Worm (Caenorhabditis elegans) whole organism, L1 larva: Measurements from ENCODE around the gene madf-4.

Experiments
- C16A3.4 ChIP-seq: fragments of 150-350 bp; optimal IDR thresholded peaks from 2 replicates; lab custom pipeline; 2014; ENCODE audit warnings: missing biosample characterization, missing genetic modification characterization
- F16B12.6 ChIP-seq: fragments of 150-350 bp; optimal IDR thresholded peaks from 2 replicates; lab custom pipeline; 2014; ENCODE audit warnings: missing biosample characterization, missing genetic modification characterization
- blmp-1 ChIP-seq: fragments of 150-350 bp; optimal IDR thresholded peaks from 2 replicates; lab custom pipeline; 2014; ENCODE audit warnings: missing biosample characterization, missing genetic modification characterization
- ceh-82 ChIP-seq, 3 experiments: fragments of 150-350 bp in 1 of 3; sonication (generic microtip) in 2 of 3; optimal IDR thresholded peaks; 2 replicates each; lab custom pipeline; 2014 to 2017; ENCODE audit warnings: missing biosample characterization in 3 of 3, missing genetic modification characterization in 3 of 3
- ces-1 ChIP-seq: fragments of 150-350 bp; optimal IDR thresholded peaks from 2 replicates; lab custom pipeline; 2014; ENCODE audit warnings: missing biosample characterization, missing genetic modification reagents, missing genetic modification characterization
- dpl-1 ChIP-seq, 3 experiments: fragments of 150-350 bp in 2 of 3; sonication (generic microtip) in 1 of 3; optimal IDR thresholded peaks; 2 replicates each; lab custom pipeline; 2014 to 2017; ENCODE audit warnings: missing biosample characterization in 3 of 3, missing genetic modification characterization in 3 of 3, missing genetic modification reagents in 3 of 3
- dsc-1 ChIP-seq: sonication (generic microtip); optimal IDR thresholded peaks from 2 replicates; lab custom pipeline; 2016; ENCODE audit warnings: mild to moderate bottlenecking, missing genetic modification characterization, missing compliant biosample characterization
- efl-1 ChIP-seq, 4 experiments: fragments of 150-350 bp; optimal IDR thresholded peaks in 3 of 4; peaks in 1 of 4; 1 replicate in 1 of 4; 2 replicates in 3 of 4; lab custom pipeline; 2014; ENCODE audit warnings: missing biosample characterization in 2 of 4, missing genetic modification characterization in 2 of 4, missing genetic modification reagents in 2 of 4
- efl-3 ChIP-seq: fragments of 200-800 bp; sonication (Bioruptor generic); optimal IDR thresholded peaks from 2 replicates; lab custom pipeline; 2018; ENCODE audit warnings: mild to moderate bottlenecking, missing genetic modification characterization, missing compliant biosample characterization
- egl-13 ChIP-seq: sonication (generic microtip); optimal IDR thresholded peaks from 2 replicates; lab custom pipeline; 2016; ENCODE audit warnings: missing genotype, missing genetic modification reagents, missing genetic modification characterization, missing compliant biosample characterization
- elt-2 ChIP-seq: sonication (generic microtip); optimal IDR thresholded peaks from 2 replicates; lab custom pipeline; 2016; ENCODE audit warnings: missing genetic modification characterization, mild to moderate bottlenecking, inconsistent platforms, missing compliant biosample characterization, missing genetic modification reagents
- elt-3 ChIP-seq, 6 experiments: fragments of 150-350 bp in 1 of 6; sonication (generic microtip); optimal IDR thresholded peaks; 2 replicates each; lab custom pipeline; 2017 to 2018; ENCODE audit warnings: missing biosample characterization in 6 of 6, missing genetic modification characterization in 6 of 6, inconsistent platforms in 1 of 6
- fkh-8 ChIP-seq: sonication (generic microtip); optimal IDR thresholded peaks from 2 replicates; lab custom pipeline; 2016; ENCODE audit warnings: mild to moderate bottlenecking, missing genetic modification characterization, missing compliant biosample characterization
- fos-1 ChIP-seq: fragments of 150-350 bp; optimal IDR thresholded peaks from 2 replicates; lab custom pipeline; 2014; ENCODE audit warnings: missing biosample characterization, missing genetic modification characterization
- hlh-17 ChIP-seq: fragments of 200-800 bp; sonication (Bioruptor generic); optimal IDR thresholded peaks from 2 replicates; lab custom pipeline; 2018; ENCODE audit warnings: missing genetic modification characterization, mild to moderate bottlenecking, missing compliant biosample characterization, moderate library complexity, borderline replicate concordance
- hpl-2 ChIP-seq: fragments of 150-350 bp; optimal IDR thresholded peaks from 2 replicates; lab custom pipeline; 2014; ENCODE audit warnings: missing biosample characterization, missing genetic modification reagents, missing genetic modification characterization
- irx-1 ChIP-seq: sonication (generic microtip); optimal IDR thresholded peaks from 2 replicates; lab custom pipeline; 2016; ENCODE audit warnings: missing genetic modification characterization, missing compliant biosample characterization
- isw-1 ChIP-seq: fragments of 200-800 bp; sonication (Bioruptor generic); IDR thresholded peaks from 2 replicates; pipeline ENCODE4 v1.3.6; 2022; ENCODE audit warnings: missing genetic modification characterization, missing compliant biosample characterization
- lin-13 ChIP-seq: fragments of 150-350 bp; optimal IDR thresholded peaks from 2 replicates; lab custom pipeline; 2014; ENCODE audit warnings: missing biosample characterization, missing genetic modification reagents, missing genetic modification characterization
- lin-15B ChIP-seq: fragments of 150-350 bp; sonication (generic microtip); optimal IDR thresholded peaks from 3 replicates; lab custom pipeline; 2014; ENCODE audit warnings: missing biosample characterization, missing genetic modification characterization
- lin-35 ChIP-seq, 2 experiments: fragments of 150-350 bp; optimal IDR thresholded peaks; 2 replicates each; lab custom pipeline; 2014; ENCODE audit warnings: missing biosample characterization in 2 of 2, missing genetic modification characterization in 2 of 2, missing genetic modification reagents in 2 of 2
- lin-39 ChIP-seq: fragments of 150-350 bp; optimal IDR thresholded peaks from 2 replicates; lab custom pipeline; 2014; ENCODE audit warnings: missing biosample characterization, missing genetic modification reagents, missing genetic modification characterization
- lir-3 ChIP-seq: sonication (generic microtip); optimal IDR thresholded peaks from 2 replicates; lab custom pipeline; 2016; ENCODE audit warnings: mild to moderate bottlenecking, missing genetic modification characterization, moderate library complexity, missing compliant biosample characterization; ENCODE audit not compliant: poor library complexity
- lsy-2 ChIP-seq, 2 experiments: fragments of 150-350 bp; optimal IDR thresholded peaks; 2 replicates each; lab custom pipeline; 2014; ENCODE audit warnings: missing biosample characterization in 2 of 2, missing genetic modification characterization in 2 of 2
- mdl-1 ChIP-seq, 2 experiments: fragments of 150-350 bp; optimal IDR thresholded peaks; 2 replicates each; lab custom pipeline; 2014 to 2017; ENCODE audit warnings: missing biosample characterization in 2 of 2, missing genetic modification characterization in 2 of 2, inconsistent platforms in 1 of 2
- mep-1 ChIP-seq: fragments of 150-350 bp; optimal IDR thresholded peaks from 2 replicates; lab custom pipeline; 2014; ENCODE audit warnings: missing biosample characterization, missing genetic modification characterization
- nhr-19 ChIP-seq: fragments of 200-800 bp; sonication (Bioruptor generic); conservative IDR thresholded peaks from 2 replicates; pipeline ENCODE4 v1.3.6; 2022; ENCODE audit warnings: missing genetic modification characterization, missing compliant biosample characterization
- nhr-20 ChIP-seq: sonication (generic microtip); optimal IDR thresholded peaks from 2 replicates; lab custom pipeline; 2016; ENCODE audit warnings: mild to moderate bottlenecking, missing genetic modification characterization, missing compliant biosample characterization
- nhr-237 ChIP-seq: fragments of 150-350 bp; optimal IDR thresholded peaks from 2 replicates; lab custom pipeline; 2014; ENCODE audit warnings: missing biosample characterization, missing genetic modification characterization
- nhr-47 ChIP-seq: sonication (generic microtip); optimal IDR thresholded peaks from 2 replicates; lab custom pipeline; 2016; ENCODE audit warnings: mild to moderate bottlenecking, missing genetic modification characterization, moderate library complexity, missing compliant biosample characterization
- nhr-71 ChIP-seq: sonication (generic microtip); optimal IDR thresholded peaks from 2 replicates; lab custom pipeline; 2016; ENCODE audit warnings: mild to moderate bottlenecking, missing genetic modification characterization, moderate library complexity, missing compliant biosample characterization
- nhr-77 ChIP-seq: fragments of 150-350 bp; optimal IDR thresholded peaks from 2 replicates; lab custom pipeline; 2014; ENCODE audit warnings: missing biosample characterization, missing genetic modification characterization
- nhr-85 ChIP-seq: sonication (generic microtip); peaks from one replicate; lab custom pipeline; 2016; ENCODE audit warnings: missing genetic modification characterization, inconsistent platforms, missing compliant biosample characterization
- pag-3 ChIP-seq: sonication (generic microtip); optimal IDR thresholded peaks from 2 replicates; lab custom pipeline; 2017; ENCODE audit warnings: missing genetic modification characterization, mild to moderate bottlenecking, missing compliant biosample characterization, antibody characterized with exemption, borderline replicate concordance; ENCODE audit not compliant: insufficient read depth
- pax-3 ChIP-seq: fragments of 200-800 bp; sonication (Bioruptor generic); optimal IDR thresholded peaks from 2 replicates; lab custom pipeline; 2018; ENCODE audit warnings: mild to moderate bottlenecking, missing genetic modification characterization, moderate library complexity, missing compliant biosample characterization
- rnt-1 ChIP-seq: sonication (generic microtip); optimal IDR thresholded peaks from 2 replicates; lab custom pipeline; 2016; ENCODE audit warnings: mild to moderate bottlenecking, missing genetic modification characterization, moderate library complexity, missing compliant biosample characterization
- skn-1 ChIP-seq: fragments of 150-350 bp; optimal IDR thresholded peaks from 2 replicates; lab custom pipeline; 2014; ENCODE audit warnings: missing biosample characterization, missing genetic modification characterization
- snpc-4 ChIP-seq: fragments of 150-350 bp; optimal IDR thresholded peaks from 2 replicates; lab custom pipeline; 2014; ENCODE audit warnings: missing biosample characterization, missing genetic modification characterization
- snu-23 ChIP-seq: sonication (generic microtip); optimal IDR thresholded peaks from 2 replicates; lab custom pipeline; 2016; ENCODE audit warnings: missing genetic modification characterization, missing compliant biosample characterization
- sox-4 ChIP-seq: sonication (generic microtip); optimal IDR thresholded peaks from 2 replicates; lab custom pipeline; 2016; ENCODE audit warnings: missing genetic modification characterization, missing compliant biosample characterization
- sup-37 ChIP-seq: fragments of 200-800 bp; sonication (Bioruptor generic); optimal IDR thresholded peaks from 2 replicates; lab custom pipeline; 2018; ENCODE audit warnings: mild to moderate bottlenecking, missing genetic modification characterization, missing compliant biosample characterization
- swsn-7 ChIP-seq: sonication (generic microtip); optimal IDR thresholded peaks from 2 replicates; lab custom pipeline; 2016; ENCODE audit warnings: missing genetic modification characterization, missing compliant biosample characterization
- tbx-2 ChIP-seq: sonication (generic microtip); optimal IDR thresholded peaks from 2 replicates; lab custom pipeline; 2016; ENCODE audit warnings: missing genetic modification characterization, missing compliant biosample characterization
- tlp-1 ChIP-seq: fragments of 150-350 bp; optimal IDR thresholded peaks from 2 replicates; lab custom pipeline; 2014; ENCODE audit warnings: missing biosample characterization, missing genetic modification characterization
- xbp-1 ChIP-seq: sonication (generic microtip); optimal IDR thresholded peaks from 2 replicates; lab custom pipeline; 2016; ENCODE audit warnings: missing genetic modification characterization, missing compliant biosample characterization

madf-4 gene

DNA sequence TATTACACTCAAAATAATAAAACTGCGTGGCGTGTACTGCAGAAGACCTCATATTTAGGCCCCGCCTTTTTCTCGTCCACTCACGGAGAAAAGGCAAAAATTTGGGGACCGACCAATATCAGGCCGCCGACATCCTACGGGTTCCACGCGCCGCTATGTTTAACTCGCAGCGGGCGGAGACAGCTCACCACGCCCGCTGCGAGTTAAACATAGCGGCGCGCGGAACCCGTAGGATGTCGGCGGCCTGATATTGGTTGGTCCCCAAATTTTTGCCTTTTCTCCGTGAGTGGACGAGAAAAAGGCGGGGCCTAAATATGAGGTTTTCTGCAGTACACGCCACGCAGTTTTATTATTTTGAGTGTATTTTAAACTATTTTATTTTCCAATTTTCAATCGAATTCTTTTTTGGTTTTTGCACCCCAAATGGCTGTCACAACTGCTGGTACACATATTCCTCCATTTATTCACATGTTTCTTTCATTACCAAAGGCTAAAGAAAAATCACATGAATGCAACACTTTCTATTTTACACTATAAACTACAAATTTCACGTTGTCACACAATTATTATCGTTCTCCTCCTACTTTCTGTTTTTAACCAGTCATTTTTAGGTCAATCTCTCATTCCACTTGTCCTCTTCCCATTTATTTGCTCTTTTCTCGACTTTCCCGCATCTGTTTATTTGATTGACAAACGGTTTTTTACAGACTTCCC is 41.9 kb upstream of the madf-4 start, which contains the start of gene uda-1:
TSS of gene uda-1 (plus strand) at position 708 of the 714 bp plus-strand sequence.
- peak; percentile 21 for TF ChIP-seq blmp-1 (tag; lab: Kevin White, UChicago)
- peak; percentile 9 for TF ChIP-seq nhr-85 (tag; lab: Kevin White, UChicago)
- peak; percentile 67 for TF ChIP-seq snpc-4 (tag; lab: Kevin White, UChicago)
- peak; percentile 21 for TF ChIP-seq nhr-20 (tag; lab: Kevin White, UChicago)
- TF ChIP-seq lin-35 (GFP tag; optimal IDR thresholded peaks at IDR 0.05; lab: Kevin White, UChicago) = peak in 1 of 2 experiments; percentile 21
- TF ChIP-seq, all 84 proteins: peak for 5; not testable (repeated sequence) for 79

ce11 chrV:10003315-10003969 is 41.1 kb upstream of the madf-4 start:
- peak; percentile 49 for TF ChIP-seq skn-1 (tag; lab: Kevin White, UChicago)
- TF ChIP-seq pax-3 (tag; lab: Kevin White, UChicago) = no peak
- no peak for TF ChIP-seq nhr-237 (tag; lab: Kevin White, UChicago)
- TF ChIP-seq ceh-82 (tag; optimal IDR thresholded peaks at IDR 0.05; lab: Kevin White, UChicago) = peak in 1 of 3 experiments; percentile 62
- peak; percentile 39 for TF ChIP-seq elt-2 (tag; lab: Kevin White, UChicago)
- peak; percentile 8 for TF ChIP-seq F16B12.6 (tag; lab: Kevin White, UChicago)
- TF ChIP-seq mdl-1 (tag; optimal IDR thresholded peaks at IDR 0.05; lab: Kevin White, UChicago) = peak in 1 of 2 experiments; percentile 1
- TF ChIP-seq nhr-71 (tag; lab: Kevin White, UChicago) = peak; percentile 73
- peak; percentile 33 for TF ChIP-seq nhr-85 (tag; lab: Kevin White, UChicago)
- TF ChIP-seq lin-13 (GFP tag; lab: Kevin White, UChicago) = peak; percentile 21
- peak; percentile 70 for TF ChIP-seq snu-23 (GFP tag; lab: Kevin White, UChicago)
- peak; percentile 83 for TF ChIP-seq C16A3.4
- no peak for TF ChIP-seq egl-13 (tag; lab: Kevin White, UChicago)
- TF ChIP-seq nhr-19 = peak; percentile 48
- TF ChIP-seq nhr-20 (tag; lab: Kevin White, UChicago) = peak; percentile 60
- TF ChIP-seq elt-3 (tag; optimal IDR thresholded peaks at IDR 0.05; lab: Kevin White, UChicago) = peak in 1 of 6 experiments; percentile 11
- no peak for TF ChIP-seq hpl-2 (GFP tag; lab: Kevin White, UChicago)
- peak; percentile 68 to 70 for TF ChIP-seq efl-1 (optimal IDR thresholded peaks at IDR 0.05; lab: Kevin White, UChicago)
- peak in 1 of 2 experiments; percentile 44 for TF ChIP-seq efl-1 (GFP tag; optimal IDR thresholded peaks at IDR 0.05 in 1 of 2; lab: Kevin White, UChicago)
- peak; percentile 56 to 83 for TF ChIP-seq lsy-2 (tag; optimal IDR thresholded peaks at IDR 0.05; lab: Kevin White, UChicago)
- no peak for TF ChIP-seq isw-1 (GFP tag; lab: Robert Waterston, UW)
- TF ChIP-seq tbx-2 (tag; lab: Kevin White, UChicago) = peak; percentile 41
- no peak for TF ChIP-seq irx-1
- TF ChIP-seq lin-39 (tag; lab: Kevin White, UChicago) = no peak
- TF ChIP-seq dpl-1 (GFP tag; optimal IDR thresholded peaks at IDR 0.05; lab: Kevin White, UChicago) = peak; percentile 54 to 67 (median 60)
- TF ChIP-seq hlh-17 (GFP tag; lab: Kevin White, UChicago) = no peak
- peak; percentile 56 for TF ChIP-seq xbp-1 (tag; lab: Kevin White, UChicago)
- peak; percentile 49 for TF ChIP-seq mep-1 (tag; lab: Kevin White, UChicago)
- peak; percentile 70 for TF ChIP-seq blmp-1 (tag; lab: Kevin White, UChicago)
- TF ChIP-seq sox-4 (tag; lab: Kevin White, UChicago) = no peak
- TF ChIP-seq efl-3 (GFP tag; lab: Kevin White, UChicago) = no peak
- peak; percentile 22 for TF ChIP-seq fkh-8 (tag; lab: Kevin White, UChicago)
- TF ChIP-seq sup-37 (GFP tag; lab: Kevin White, UChicago) = no peak
- peak; percentile 31 for TF ChIP-seq nhr-77
- no peak for TF ChIP-seq tlp-1 (tag; lab: Kevin White, UChicago)
- TF ChIP-seq lin-15B (tag; lab: Kevin White, UChicago) = peak; percentile 50
- peak; percentile 33 for TF ChIP-seq snpc-4 (tag; lab: Kevin White, UChicago)
- peak; percentile 40 for TF ChIP-seq nhr-47 (tag; lab: Kevin White, UChicago)
- TF ChIP-seq dsc-1 (tag; lab: Kevin White, UChicago) = peak; percentile 40
- peak; percentile 30 for TF ChIP-seq lir-3 (tag; lab: Kevin White, UChicago)
- TF ChIP-seq swsn-7 (tag; lab: Kevin White, UChicago) = peak; percentile 47
- no peak for TF ChIP-seq ces-1 (GFP tag; lab: Kevin White, UChicago)
- no peak for TF ChIP-seq fos-1 (tag; lab: Kevin White, UChicago)
- peak; percentile 71 for TF ChIP-seq rnt-1
- TF ChIP-seq pag-3 = peak; percentile 15
- peak; percentile 30 to 62 for TF ChIP-seq lin-35 (GFP tag; optimal IDR thresholded peaks at IDR 0.05; lab: Kevin White, UChicago)
